Worm (Caenorhabditis elegans): ENCODE measurements around the gene cdh-3.
A peak's percentile ranks its signal among the peaks of the same experiment; 100 is the strongest.

The cdh-3 gene

DNA sequence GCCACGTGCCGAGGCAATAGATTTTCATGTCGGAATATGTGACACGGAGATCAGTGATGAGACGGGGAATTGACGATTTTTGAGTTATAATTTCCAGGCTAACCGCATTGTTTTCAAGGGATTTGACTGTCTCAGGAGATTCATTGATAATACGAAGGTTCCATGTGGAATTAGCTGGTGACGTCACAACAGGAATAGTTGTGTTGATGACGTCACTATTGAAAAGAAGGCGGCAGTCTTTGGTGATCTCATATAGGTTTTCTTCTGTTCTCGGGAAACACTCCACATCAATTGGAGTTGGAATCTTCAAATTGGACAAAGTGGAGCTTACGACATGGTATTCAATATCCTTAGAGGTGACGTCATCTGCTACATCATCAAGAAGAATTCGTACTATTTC, 11.1 kb downstream of the cdh-3 start:
- TF ChIP-seq mdl-1 (tag; optimal IDR thresholded peaks at IDR 0.05): no peak
- no peak for TF ChIP-seq elt-1 (tag; optimal IDR thresholded peaks at IDR 0.05)
- no peak for TF ChIP-seq R02D3.7 (tag; optimal IDR thresholded peaks at IDR 0.05)
- TF ChIP-seq sem-4 (tag; optimal IDR thresholded peaks at IDR 0.05): no peak
- TF ChIP-seq egl-27 (tag; optimal IDR thresholded peaks at IDR 0.05): no peak
- TF ChIP-seq snpc-4 (tag; optimal IDR thresholded peaks at IDR 0.05): no peak
- no peak for TF ChIP-seq F13H6.1 (tag; optimal IDR thresholded peaks at IDR 0.05)
- TF ChIP-seq nhr-10 (tag; optimal IDR thresholded peaks at IDR 0.05): no peak
- TF ChIP-seq nhr-23 (tag; optimal IDR thresholded peaks at IDR 0.05): no peak
- TF ChIP-seq unc-55 (GFP tag; optimal IDR thresholded peaks at IDR 0.05): no peak

DNA sequence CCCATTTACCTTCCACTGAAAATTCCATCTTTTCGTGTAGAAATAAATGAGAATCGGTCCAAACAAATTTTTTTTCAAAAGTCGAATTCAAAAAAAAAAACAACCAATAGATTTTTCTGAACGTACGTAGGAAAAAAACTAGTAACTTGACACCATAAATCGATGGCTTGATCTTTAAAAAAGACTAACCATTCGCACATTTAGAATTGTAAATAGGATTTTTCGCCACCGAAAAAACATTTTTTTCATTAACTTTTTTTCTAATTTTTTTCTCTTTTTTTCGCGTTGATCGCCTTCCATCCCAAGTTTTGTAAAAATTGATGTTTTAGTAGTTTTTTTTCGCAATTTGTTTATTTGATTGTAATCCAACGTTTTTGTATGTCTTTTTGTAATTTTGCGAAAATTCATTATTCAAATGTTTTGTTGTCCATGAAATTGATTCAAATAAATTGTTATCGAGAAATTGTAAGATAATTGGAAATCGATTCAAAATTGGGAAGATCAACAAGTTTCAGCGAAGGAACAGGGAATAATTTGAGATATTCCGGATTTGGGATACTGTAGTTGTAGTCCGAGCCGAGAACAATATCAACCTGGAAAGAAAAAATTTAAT, 16.5 kb downstream of the cdh-3 start:
- TF ChIP-seq crh-2 (tag; optimal IDR thresholded peaks at IDR 0.05) (no peak), ztf-4 (tag; optimal IDR thresholded peaks at IDR 0.05) (peak; percentile 25), C34F6.9 (tag; optimal IDR thresholded peaks at IDR 0.05) (no peak), ztf-1 (GFP tag; conservative IDR thresholded peaks at IDR 0.05) (no peak)

DNA sequence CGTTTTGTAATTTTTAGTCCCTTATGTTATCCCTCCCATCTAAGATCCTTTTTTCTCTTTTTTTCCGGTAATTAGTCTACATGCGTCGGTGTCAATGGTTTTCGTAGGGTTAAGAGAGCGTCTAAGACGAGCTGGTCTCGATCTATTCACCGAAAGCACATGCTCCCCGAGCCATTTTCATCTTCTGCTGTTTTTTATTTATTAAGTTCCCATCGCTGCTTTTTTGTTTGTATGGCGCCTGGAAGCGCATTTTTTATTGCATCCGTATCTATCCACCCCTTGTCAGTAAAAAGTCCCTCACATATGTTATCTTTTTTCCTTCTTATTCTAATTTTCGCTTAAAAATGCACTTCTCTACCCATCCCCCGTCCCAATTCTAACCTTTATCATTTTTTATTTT, 17.4 kb downstream of the cdh-3 start:
- TF ChIP-seq skn-1 (tag; optimal IDR thresholded peaks at IDR 0.05) (no peak), fos-1 (tag; optimal IDR thresholded peaks at IDR 0.05) (no peak), egl-27 (tag; optimal IDR thresholded peaks at IDR 0.05) (no peak), lin-11 (tag; optimal IDR thresholded peaks at IDR 0.05) (no peak), Y55F3AM.14 (GFP tag; optimal IDR thresholded peaks at IDR 0.05) (peak; percentile 20), zag-1 (tag; optimal IDR thresholded peaks at IDR 0.05) (no peak), nhr-129 (tag; optimal IDR thresholded peaks at IDR 0.05) (no peak), ztf-4 (tag; optimal IDR thresholded peaks at IDR 0.05) (no peak), snpc-4 (tag; optimal IDR thresholded peaks at IDR 0.05) (no peak), elt-1 (tag; optimal IDR thresholded peaks at IDR 0.05) (no peak), lin-39 (tag; optimal IDR thresholded peaks at IDR 0.05) (no peak), blmp-1 (tag; optimal IDR thresholded peaks at IDR 0.05; ENCODE audit: insufficient read depth) (no peak), nhr-77 (tag; optimal IDR thresholded peaks at IDR 0.05) (no peak), nhr-21 (tag; optimal IDR thresholded peaks at IDR 0.05) (peak; percentile 12)

DNA sequence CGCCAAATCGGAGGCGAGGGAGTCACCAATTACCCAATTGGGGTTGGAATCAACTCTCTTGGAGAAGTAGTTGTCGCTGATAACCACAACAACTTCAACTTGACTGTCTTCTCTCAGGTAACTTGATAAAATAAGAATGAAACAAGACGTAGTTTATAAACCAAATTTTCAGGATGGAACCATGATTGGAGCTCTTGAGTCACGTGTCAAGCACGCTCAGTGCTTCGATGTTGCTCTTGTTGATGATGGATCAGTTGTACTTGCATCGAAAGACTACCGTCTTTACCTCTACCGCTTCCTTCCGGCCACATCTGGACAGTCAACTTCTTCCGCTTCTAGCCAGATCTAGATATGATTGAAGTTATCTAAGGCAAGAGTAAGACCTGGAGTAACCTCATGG, 18.2 kb downstream of the cdh-3 start:
- no peak for TF ChIP-seq zag-1 (tag; optimal IDR thresholded peaks at IDR 0.05)
- no peak for TF ChIP-seq snpc-4 (tag; optimal IDR thresholded peaks at IDR 0.05)
- TF ChIP-seq mbf-1 (tag; optimal IDR thresholded peaks at IDR 0.05): no peak
- TF ChIP-seq lin-13 (GFP tag; optimal IDR thresholded peaks at IDR 0.05): no peak
- no peak for TF ChIP-seq sma-3 (GFP tag; optimal IDR thresholded peaks at IDR 0.05)

DNA sequence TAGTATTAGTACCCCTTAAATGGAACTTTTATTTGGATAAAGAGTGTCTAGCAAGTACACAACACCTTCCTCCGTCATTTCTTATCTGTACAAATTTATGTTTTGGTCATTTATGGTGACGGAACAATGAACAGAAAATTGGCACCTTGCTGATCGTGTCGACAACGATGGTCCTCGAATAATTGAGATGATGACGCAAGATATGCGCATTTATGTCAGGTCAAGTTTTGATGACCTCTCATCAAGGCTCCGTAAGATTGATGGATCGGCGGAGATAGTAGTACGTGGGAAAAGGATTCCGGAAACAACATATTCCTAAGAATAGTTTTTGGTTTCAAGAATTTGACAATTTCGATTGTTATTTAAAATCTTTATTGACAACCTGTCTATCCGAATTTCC, 20.1 kb downstream of the cdh-3 start:
- TF ChIP-seq gmeb-1 (tag; optimal IDR thresholded peaks at IDR 0.05): no peak

DNA sequence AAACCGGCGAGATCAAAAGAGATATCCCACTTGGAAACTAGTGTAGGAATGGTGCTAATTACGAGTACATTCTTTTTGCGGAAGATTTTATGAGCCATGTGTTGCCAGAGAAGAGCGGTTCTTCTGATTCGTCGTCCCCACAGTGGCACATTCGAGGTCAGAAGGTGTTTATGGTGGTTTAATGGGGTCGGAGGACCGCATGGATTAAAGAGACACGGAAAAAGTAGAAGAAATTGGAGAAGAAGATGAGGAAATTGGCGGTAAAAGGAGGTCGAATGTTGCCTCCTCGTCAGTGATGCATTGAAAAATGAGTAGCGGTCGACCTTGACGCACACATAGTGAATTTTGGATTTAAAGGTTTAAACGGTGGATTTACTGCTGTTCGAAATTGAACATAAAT, 20.7 kb downstream of the cdh-3 start:
- TF ChIP-seq nhr-25 (tag; optimal IDR thresholded peaks at IDR 0.05) (peak; percentile 4), F13H6.1 (tag; optimal IDR thresholded peaks at IDR 0.05) (no peak), dmd-4 (tag; optimal IDR thresholded peaks at IDR 0.05) (no peak), nhr-129 (tag; optimal IDR thresholded peaks at IDR 0.05) (peak; percentile 22)

DNA sequence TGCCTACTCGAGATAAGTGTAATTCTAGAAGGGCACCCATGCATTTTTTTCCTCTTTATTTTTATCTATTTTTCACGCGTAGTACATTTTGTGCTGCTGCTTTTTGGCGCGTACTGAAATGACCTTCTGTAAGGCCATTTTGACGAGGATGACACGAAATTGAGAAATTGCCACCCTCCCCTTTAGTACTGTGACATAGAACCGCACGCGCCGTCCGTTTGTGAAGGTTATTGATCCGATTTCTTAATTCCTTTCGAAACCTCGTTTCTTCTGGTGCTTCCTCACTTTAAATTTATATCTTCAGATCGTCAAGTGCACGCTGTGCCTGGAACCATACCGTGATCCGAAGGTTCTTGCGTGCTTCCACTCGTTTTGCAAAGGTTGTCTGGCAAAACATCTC, 23.2 kb downstream of the cdh-3 start:
- TF ChIP-seq nhr-25 (tag; optimal IDR thresholded peaks at IDR 0.05) (peak; percentile 17), lin-11 (tag; optimal IDR thresholded peaks at IDR 0.05) (no peak), unc-39 (tag; optimal IDR thresholded peaks at IDR 0.05) (no peak)

Data from whole organism, L2 larva.